Fruit fly (Drosophila melanogaster) whole organism, embryonic: ENCODE data around the gene CG5096.
A peak's percentile ranks its signal among the peaks of the same experiment; 100 is the strongest.

Experiments used
- ATbp ChIP-seq: fragments of 200-800 bp; sonication (Bioruptor generic); optimal IDR thresholded peaks from 2 replicates; lab custom pipeline; 2017; ENCODE audit warnings: missing biosample characterization, mild to moderate bottlenecking, missing genetic modification characterization, missing genetic modification reagents
- Antp ChIP-seq: fragments of 200-800 bp; sonication (Bioruptor generic); optimal IDR thresholded peaks from 3 replicates; lab custom pipeline; 2016; ENCODE audit warnings: missing biosample characterization, missing genetic modification characterization
- Blimp-1 ChIP-seq: fragments of 200-800 bp; sonication (Bioruptor generic); optimal IDR thresholded peaks from 3 replicates; lab custom pipeline; 2018; ENCODE audit warnings: missing biosample characterization, missing genetic modification characterization, mild to moderate bottlenecking, moderate library complexity, missing genetic modification reagents
- CG10543 ChIP-seq: fragments of 200-800 bp; sonication (Bioruptor generic); optimal IDR thresholded peaks from 3 replicates; lab custom pipeline; 2017; ENCODE audit warnings: missing biosample characterization, mild to moderate bottlenecking, missing genetic modification characterization, moderate library complexity
- CG10654 ChIP-seq: fragments of 200-800 bp; sonication (Bioruptor generic); optimal IDR thresholded peaks from 2 replicates; lab custom pipeline; 2016; ENCODE audit warnings: missing biosample characterization, missing genetic modification characterization
- CG12236 ChIP-seq: fragments of 200-800 bp; sonication (Bioruptor generic); optimal IDR thresholded peaks from 2 replicates; lab custom pipeline; 2016; ENCODE audit warnings: missing biosample characterization, missing genetic modification characterization
- CG13123 ChIP-seq: fragments of 200-800 bp; sonication (Bioruptor generic); optimal IDR thresholded peaks from 2 replicates; lab custom pipeline; 2016; ENCODE audit warnings: missing biosample characterization, missing genetic modification characterization
- CG13894 ChIP-seq: fragments of 200-800 bp; sonication (Bioruptor generic); optimal IDR thresholded peaks from 3 replicates; lab custom pipeline; 2018; ENCODE audit warnings: missing biosample characterization, mild to moderate bottlenecking, missing genetic modification characterization, moderate library complexity
- CG14710 ChIP-seq: fragments of 200-800 bp; sonication (Bioruptor generic); optimal IDR thresholded peaks from 3 replicates; lab custom pipeline; 2019; ENCODE audit warnings: missing biosample characterization, mild to moderate bottlenecking, missing genetic modification characterization, moderate library complexity
- CG18262 ChIP-seq: fragments of 200-800 bp; optimal IDR thresholded peaks from 3 replicates; lab custom pipeline; 2019; ENCODE audit warnings: missing biosample characterization, mild to moderate bottlenecking, missing genetic modification characterization, moderate library complexity
- CG18764 ChIP-seq: fragments of 200-800 bp; sonication (Bioruptor generic); optimal IDR thresholded peaks from 3 replicates; lab custom pipeline; 2016; ENCODE audit warnings: missing biosample characterization, missing genetic modification characterization
- CG30431 ChIP-seq: fragments of 200-800 bp; sonication (Bioruptor generic); optimal IDR thresholded peaks from 2 replicates; lab custom pipeline; 2017; ENCODE audit warnings: missing biosample characterization, missing genetic modification characterization
- CG34422 ChIP-seq: fragments of 200-800 bp; sonication (Bioruptor generic); IDR thresholded peaks from 3 replicates; pipeline ENCODE4 v1.3.6; 2022; ENCODE audit warnings: missing biosample characterization, missing genetic modification characterization
- CG4360 ChIP-seq: fragments of 200-800 bp; sonication (Bioruptor generic); IDR thresholded peaks from 2 replicates; pipeline ENCODE4 v1.3.6; 2022; ENCODE audit warnings: missing biosample characterization, missing genetic modification characterization
- CG5245 ChIP-seq: fragments of 200-800 bp; sonication (Bioruptor generic); optimal IDR thresholded peaks from 3 replicates; lab custom pipeline; 2016; ENCODE audit warnings: missing biosample characterization, missing genetic modification characterization
- CG6689 ChIP-seq: fragments of 200-800 bp; sonication (Bioruptor generic); IDR thresholded peaks from 2 replicates; pipeline ENCODE4 v1.3.6; 2022; ENCODE audit warnings: missing biosample characterization, missing genetic modification characterization
- CG6791 ChIP-seq: fragments of 200-800 bp; sonication (Bioruptor generic); IDR thresholded peaks from 3 replicates; pipeline ENCODE4 v1.3.6; 2022; ENCODE audit warnings: missing biosample characterization, missing genetic modification characterization; ENCODE audit not compliant: partially characterized antibody
- CG6813 ChIP-seq: fragments of 200-800 bp; sonication (Bioruptor generic); optimal IDR thresholded peaks from 2 replicates; lab custom pipeline; 2017; ENCODE audit warnings: missing biosample characterization, missing genetic modification characterization, mild to moderate bottlenecking, moderate library complexity, missing genetic modification reagents
- CG8765 ChIP-seq: fragments of 200-800 bp; sonication (Bioruptor generic); IDR thresholded peaks from 2 replicates; pipeline ENCODE4 v1.3.6; 2022; ENCODE audit warnings: missing biosample characterization, missing genetic modification characterization
- Camta ChIP-seq: fragments of 200-800 bp; sonication (Bioruptor generic); optimal IDR thresholded peaks from 2 replicates; lab custom pipeline; 2016; ENCODE audit warnings: missing biosample characterization, missing genetic modification characterization
- CrebB ChIP-seq: fragments of 200-800 bp; sonication (Bioruptor generic); optimal IDR thresholded peaks from 3 replicates; lab custom pipeline; 2018; ENCODE audit warnings: missing biosample characterization, mild to moderate bottlenecking, missing genetic modification characterization
- E2f1 ChIP-seq: fragments of 200-800 bp; sonication (Bioruptor generic); IDR thresholded peaks from 2 replicates; pipeline ENCODE4 v1.3.6; 2022; ENCODE audit warnings: missing biosample characterization, missing genetic modification characterization
- Ets65A ChIP-seq: fragments of 200-800 bp; sonication (Bioruptor generic); peaks from one replicate; lab custom pipeline; 2016; ENCODE audit warnings: missing biosample characterization, missing genetic modification characterization
- Ets97D ChIP-seq: fragments of 200-800 bp; sonication (Bioruptor generic); optimal IDR thresholded peaks from 3 replicates; lab custom pipeline; 2016; ENCODE audit warnings: missing biosample characterization, missing genetic modification characterization
- H15 ChIP-seq: fragments of 200-800 bp; sonication (Bioruptor generic); IDR thresholded peaks from 3 replicates; pipeline ENCODE4 v1.3.6; 2022; ENCODE audit warnings: missing biosample characterization, missing genetic modification characterization
- HLH4C ChIP-seq: fragments of 200-800 bp; sonication (Bioruptor generic); IDR thresholded peaks from 3 replicates; pipeline ENCODE4 v1.3.6; 2022; ENCODE audit warnings: missing biosample characterization, missing genetic modification characterization; ENCODE audit not compliant: partially characterized antibody
- Hmx ChIP-seq: fragments of 200-800 bp; sonication (Bioruptor generic); optimal IDR thresholded peaks from 2 replicates; lab custom pipeline; 2016; ENCODE audit warnings: missing biosample characterization, missing genetic modification characterization
- NC2α ChIP-seq: fragments of 200-800 bp; sonication (Bioruptor generic); optimal IDR thresholded peaks from 2 replicates; lab custom pipeline; 2016; ENCODE audit warnings: missing biosample characterization, missing genetic modification characterization
- PHDP ChIP-seq: fragments of 200-800 bp; sonication (Bioruptor generic); optimal IDR thresholded peaks from 3 replicates; lab custom pipeline; 2018; ENCODE audit warnings: missing biosample characterization, mild to moderate bottlenecking, missing genetic modification characterization, moderate library complexity
- Ptx1 ChIP-seq: fragments of 200-800 bp; sonication (Bioruptor generic); IDR thresholded peaks from 2 replicates; pipeline ENCODE4 v1.3.6; 2022; ENCODE audit warnings: missing biosample characterization, missing genetic modification characterization
- TFAM ChIP-seq: fragments of 200-800 bp; sonication (Bioruptor generic); optimal IDR thresholded peaks from 2 replicates; lab custom pipeline; 2017; ENCODE audit warnings: missing biosample characterization, missing genetic modification characterization, inconsistent platforms
- ase ChIP-seq: fragments of 200-800 bp; sonication (Bioruptor generic); IDR thresholded peaks from 3 replicates; pipeline ENCODE4 v1.3.6; 2022; ENCODE audit warnings: missing biosample characterization, missing genetic modification characterization
- ash1 ChIP-seq: fragments of 200-800 bp; sonication (Bioruptor generic); optimal IDR thresholded peaks from 2 replicates; lab custom pipeline; 2018; ENCODE audit warnings: missing biosample characterization, mild to moderate bottlenecking, missing genetic modification characterization
- bab2 ChIP-seq: fragments of 200-800 bp; sonication (Bioruptor generic); optimal IDR thresholded peaks from 2 replicates; lab custom pipeline; 2016; ENCODE audit warnings: missing biosample characterization, missing genetic modification characterization
- br ChIP-seq: fragments of >200 bp; optimal IDR thresholded peaks from 2 replicates; lab custom pipeline; 2017
- ci ChIP-seq: fragments of 200-800 bp; sonication (Bioruptor generic); IDR thresholded peaks from 3 replicates; pipeline ENCODE4 v1.3.6; 2022; ENCODE audit warnings: missing biosample characterization, missing genetic modification characterization
- dimm ChIP-seq: fragments of 200-800 bp; sonication (Bioruptor generic); IDR thresholded peaks from 2 replicates; pipeline ENCODE4 v1.3.6; 2022; ENCODE audit warnings: missing biosample characterization, missing genetic modification characterization
- dpn ChIP-seq, 2 experiments: fragments of 200-800 bp; sonication (Bioruptor generic); optimal IDR thresholded peaks; 3 replicates each; lab custom pipeline; 2016; ENCODE audit warnings: missing biosample characterization in 2 of 2, missing genetic modification characterization in 2 of 2
- en ChIP-seq: fragments of 200-800 bp; sonication (Bioruptor generic); optimal IDR thresholded peaks from 2 replicates; lab custom pipeline; 2016; ENCODE audit warnings: missing biosample characterization, missing genetic modification characterization
- fu2 ChIP-seq: fragments of 200-800 bp; sonication (Bioruptor generic); optimal IDR thresholded peaks from 2 replicates; lab custom pipeline; 2016; ENCODE audit warnings: missing biosample characterization, missing genetic modification characterization
- hbn ChIP-seq: fragments of 200-800 bp; sonication (Bioruptor generic); IDR thresholded peaks from 2 replicates; pipeline ENCODE4 v1.3.6; 2022; ENCODE audit warnings: missing biosample characterization, missing genetic modification characterization; ENCODE audit not compliant: partially characterized antibody
- maf-S ChIP-seq: fragments of 200-800 bp; sonication (Bioruptor generic); optimal IDR thresholded peaks from 2 replicates; lab custom pipeline; 2016; ENCODE audit warnings: missing biosample characterization, missing genetic modification characterization
- nom ChIP-seq: fragments of 200-800 bp; sonication (Bioruptor generic); optimal IDR thresholded peaks from 2 replicates; lab custom pipeline; 2017; ENCODE audit warnings: missing biosample characterization, missing genetic modification characterization, mild to moderate bottlenecking, moderate library complexity, missing genetic modification reagents
- salm ChIP-seq: fragments of 200-800 bp; sonication (Bioruptor generic); optimal IDR thresholded peaks from 2 replicates; lab custom pipeline; 2018; ENCODE audit warnings: missing biosample characterization, mild to moderate bottlenecking, missing genetic modification characterization
- sens ChIP-seq: fragments of 200-800 bp; sonication (Bioruptor generic); peaks from one replicate; lab custom pipeline; 2016; ENCODE audit warnings: missing biosample characterization, missing genetic modification characterization
- tgo ChIP-seq: fragments of 200-800 bp; sonication (Bioruptor generic); IDR thresholded peaks from 3 replicates; pipeline ENCODE4 v1.3.6; 2022; ENCODE audit warnings: missing biosample characterization, missing genetic modification characterization
- tx ChIP-seq: fragments of 200-800 bp; sonication (Bioruptor generic); optimal IDR thresholded peaks from 2 replicates; lab custom pipeline; 2016; ENCODE audit warnings: missing biosample characterization, missing genetic modification characterization
- wek ChIP-seq: fragments of 200-800 bp; sonication (Bioruptor generic); optimal IDR thresholded peaks from 3 replicates; lab custom pipeline; 2018; ENCODE audit warnings: missing biosample characterization, mild to moderate bottlenecking, missing genetic modification characterization, moderate library complexity
- zfh2 ChIP-seq: fragments of 200-800 bp; sonication (Bioruptor generic); optimal IDR thresholded peaks from 2 replicates; lab custom pipeline; 2016; ENCODE audit warnings: missing biosample characterization, missing genetic modification characterization

CG5096 gene

dm6 chr2L:10387869-10388726, 6.0 kb downstream of the CG5096 start, which contains the start of gene da (continued):
- TF ChIP-seq hbn (GFP tag; lab: Robert Waterston, UW) (peak; percentile 41), CrebB (peak; percentile 43), bab2 (GFP tag; lab: Kevin White, UChicago) (no peak), CG13123 (peak; percentile 51), CG6791 (peak; percentile 60; the same call in 1 of the 3 replicates), Hmx (peak; percentile 49), br (lab: Kevin White, UChicago) (no peak), ash1 (GFP tag; lab: Kevin White, UChicago) (peak; percentile 6), nom (GFP tag; lab: Kevin White, UChicago) (peak; percentile 15), CG4360 (GFP tag; lab: Robert Waterston, UW) (no peak), dpn (GFP tag; optimal IDR thresholded peaks at IDR 0.05; lab: Kevin White, UChicago) (peak; percentile 63 to 69), Antp (GFP tag; lab: Kevin White, UChicago) (peak; percentile 57), tgo (GFP tag; lab: Robert Waterston, UW) (peak; percentile 57; the same call in 1 of the 3 replicates), Ptx1 (GFP tag; lab: Robert Waterston, UW) (peak; percentile 54), CG14710 (peak; percentile 74), PHDP (tag; lab: Kevin White, UChicago) (peak; percentile 68), CG5245 (peak; percentile 9), H15 (GFP tag; lab: Robert Waterston, UW) (0 out of 3 replicates have a peak, but pooled peaks have one; percentile 13), dimm (no peak), salm (tag; lab: Kevin White, UChicago) (peak; percentile 29), zfh2 (GFP tag; lab: Kevin White, UChicago) (peak; percentile 69), CG30431 (GFP tag; lab: Kevin White, UChicago) (no peak), CG8765 (no peak), TFAM (GFP tag; lab: Kevin White, UChicago) (no peak), sens (GFP tag; lab: Kevin White, UChicago) (peak; percentile 94), Ets65A (peak; percentile 78), CG12236 (peak; percentile 48), CG34422 (peak; percentile 57; the same call in 2 of the 3 replicates), Camta (GFP tag; lab: Kevin White, UChicago) (peak; percentile 74), ci (GFP tag; lab: Robert Waterston, UW) (peak; percentile 81; the same call in 2 of the 3 replicates), Blimp-1 (GFP tag; lab: Kevin White, UChicago) (no peak), E2f1 (GFP tag; lab: Robert Waterston, UW) (peak; percentile 50; the same call in 1 of the 2 replicates), CG18764 (peak; percentile 33), Ets97D (GFP tag; lab: Kevin White, UChicago) (peak; percentile 95), CG6689 (GFP tag; lab: Robert Waterston, UW) (peak; percentile 64), CG13894 (tag; lab: Kevin White, UChicago) (peak; percentile 53), tx (GFP tag; lab: Kevin White, UChicago) (peak; percentile 44), HLH4C (peak; percentile 61; the same call in 2 of the 3 replicates), CG18262 (tag; lab: Kevin White, UChicago) (peak; percentile 58), ase (peak; percentile 42; the same call in 1 of the 3 replicates), wek (GFP tag; lab: Kevin White, UChicago) (peak; percentile 15), ATbp (no peak), en (GFP tag; lab: Kevin White, UChicago) (no peak), CG6813 (GFP tag; lab: Kevin White, UChicago) (peak; percentile 52), fu2 (GFP tag; lab: Kevin White, UChicago) (peak; percentile 32), CG10543 (GFP tag; lab: Kevin White, UChicago) (peak; percentile 21), CG10654 (GFP tag; lab: Kevin White, UChicago) (peak; percentile 64), NC2α (no peak), maf-S (GFP tag; lab: Kevin White, UChicago) (peak; percentile 42)
